Fruit fly (Drosophila melanogaster) whole organism, embryonic: ENCODE measurements around the gene CG7907.

ENCODE experiments used
- Atf6 ChIP-seq: fragments of 200-800 bp; sonication (Bioruptor generic); IDR thresholded peaks from 2 replicates; pipeline ENCODE4 v1.3.6; 2022; ENCODE audit warnings: missing biosample characterization, missing genetic modification characterization
- CG10267 ChIP-seq: fragments of 200-800 bp; sonication (Bioruptor generic); optimal IDR thresholded peaks from 2 replicates; lab custom pipeline; 2018; ENCODE audit warnings: missing biosample characterization, mild to moderate bottlenecking, missing genetic modification characterization, moderate library complexity
- CG11456 ChIP-seq: fragments of 200-800 bp; sonication (Bioruptor generic); IDR thresholded peaks from 3 replicates; pipeline ENCODE4 v1.3.6; 2022; ENCODE audit warnings: missing biosample characterization, missing genetic modification characterization
- CG13775 ChIP-seq: fragments of 200-800 bp; sonication (Bioruptor generic); optimal IDR thresholded peaks from 3 replicates; lab custom pipeline; 2017; ENCODE audit warnings: missing biosample characterization, mild to moderate bottlenecking, missing genetic modification characterization
- CG14965 ChIP-seq: fragments of 200-800 bp; sonication (Bioruptor generic); optimal IDR thresholded peaks from 2 replicates; lab custom pipeline; 2016; ENCODE audit warnings: missing biosample characterization, missing genetic modification characterization, borderline replicate concordance
- CG15601 ChIP-seq: fragments of 200-800 bp; sonication (Bioruptor generic); optimal IDR thresholded peaks from 3 replicates; lab custom pipeline; 2019; ENCODE audit warnings: missing biosample characterization, mild to moderate bottlenecking, missing genetic modification characterization, moderate library complexity
- CG17568 ChIP-seq: fragments of 200-800 bp; sonication (Bioruptor generic); optimal IDR thresholded peaks from 2 replicates; lab custom pipeline; 2018; ENCODE audit warnings: missing biosample characterization, mild to moderate bottlenecking, missing genetic modification characterization, moderate library complexity
- CG18262 ChIP-seq: fragments of 200-800 bp; optimal IDR thresholded peaks from 3 replicates; lab custom pipeline; 2019; ENCODE audit warnings: missing biosample characterization, mild to moderate bottlenecking, missing genetic modification characterization, moderate library complexity
- CG18599 ChIP-seq: fragments of 200-800 bp; sonication (Bioruptor generic); optimal IDR thresholded peaks from 3 replicates; lab custom pipeline; 2017; ENCODE audit warnings: missing biosample characterization, missing genetic modification characterization, mild to moderate bottlenecking, moderate library complexity, missing genetic modification reagents
- CG2199 ChIP-seq: fragments of 200-800 bp; sonication (Bioruptor generic); IDR thresholded peaks from 3 replicates; pipeline ENCODE4 v1.3.6; 2022; ENCODE audit warnings: missing biosample characterization, missing genetic modification characterization
- CG30431 ChIP-seq: fragments of 200-800 bp; sonication (Bioruptor generic); optimal IDR thresholded peaks from 2 replicates; lab custom pipeline; 2017; ENCODE audit warnings: missing biosample characterization, missing genetic modification characterization
- CG31224 ChIP-seq: fragments of 200-800 bp; sonication (Bioruptor generic); IDR thresholded peaks from 2 replicates; pipeline ENCODE4 v1.3.6; 2022; ENCODE audit warnings: missing biosample characterization, missing genetic modification characterization
- CG31441 ChIP-seq: fragments of 200-800 bp; sonication (Bioruptor generic); IDR thresholded peaks from 2 replicates; pipeline ENCODE4 v1.3.6; 2022; ENCODE audit warnings: missing biosample characterization, missing genetic modification characterization
- CG3995 ChIP-seq: fragments of 200-800 bp; sonication (Bioruptor generic); optimal IDR thresholded peaks from 3 replicates; lab custom pipeline; 2016; ENCODE audit warnings: missing biosample characterization, missing genetic modification characterization
- CG5180 ChIP-seq: fragments of 200-800 bp; sonication (Bioruptor generic); optimal IDR thresholded peaks from 3 replicates; lab custom pipeline; 2017; ENCODE audit warnings: missing biosample characterization, missing genetic modification characterization, mild to moderate bottlenecking, moderate library complexity, missing genetic modification reagents
- CG6791 ChIP-seq: fragments of 200-800 bp; sonication (Bioruptor generic); IDR thresholded peaks from 3 replicates; pipeline ENCODE4 v1.3.6; 2022; ENCODE audit warnings: missing biosample characterization, missing genetic modification characterization; ENCODE audit not compliant: partially characterized antibody
- CG7271 ChIP-seq: fragments of 200-800 bp; sonication (Bioruptor generic); optimal IDR thresholded peaks from 2 replicates; lab custom pipeline; 2018; ENCODE audit warnings: missing biosample characterization, mild to moderate bottlenecking, missing genetic modification characterization, moderate library complexity
- CG7963 ChIP-seq: fragments of 200-800 bp; sonication (Bioruptor generic); IDR thresholded peaks from 3 replicates; pipeline ENCODE4 v1.3.6; 2022; ENCODE audit warnings: missing biosample characterization, missing genetic modification characterization; ENCODE audit not compliant: partially characterized antibody
- Deaf1 ChIP-seq: fragments of 200-800 bp; optimal IDR thresholded peaks from 3 replicates; lab custom pipeline; 2019; ENCODE audit warnings: missing biosample characterization, mild to moderate bottlenecking, missing genetic modification characterization, moderate library complexity
- Elba2 ChIP-seq: fragments of 200-800 bp; sonication (Bioruptor generic); optimal IDR thresholded peaks from 3 replicates; lab custom pipeline; 2016; ENCODE audit warnings: missing biosample characterization, missing genetic modification characterization
- Lim3 ChIP-seq: fragments of 200-800 bp; sonication (Bioruptor generic); IDR thresholded peaks from 2 replicates; pipeline ENCODE4 v1.3.6; 2022; ENCODE audit warnings: missing biosample characterization, missing genetic modification characterization
- Meics ChIP-seq: fragments of 200-800 bp; sonication (Bioruptor generic); optimal IDR thresholded peaks from 2 replicates; lab custom pipeline; 2017; ENCODE audit warnings: missing biosample characterization, mild to moderate bottlenecking, missing genetic modification characterization
- Poxn ChIP-seq: fragments of 200-800 bp; sonication (Bioruptor generic); IDR thresholded peaks from 2 replicates; pipeline ENCODE4 v1.3.6; 2022; ENCODE audit warnings: missing biosample characterization, missing genetic modification characterization
- Sin3A ChIP-seq: fragments of >200 bp; optimal IDR thresholded peaks from 2 replicates; lab custom pipeline; 2018
- Sox102F ChIP-seq: fragments of 200-800 bp; sonication (Bioruptor generic); optimal IDR thresholded peaks from 2 replicates; lab custom pipeline; 2018; ENCODE audit warnings: missing biosample characterization, mild to moderate bottlenecking, missing genetic modification characterization, moderate library complexity
- Sry-δ ChIP-seq: fragments of 200-800 bp; sonication (Bioruptor generic); optimal IDR thresholded peaks from 2 replicates; lab custom pipeline; 2016; ENCODE audit warnings: missing biosample characterization, missing genetic modification characterization
- Stat92E ChIP-seq, 3 experiments: fragments of >200 bp in 2 of 3; fragments of 200-800 bp in 1 of 3; sonication (Bioruptor generic) in 1 of 3; optimal IDR thresholded peaks; 2 replicates each; lab custom pipeline; 2017 to 2019; ENCODE audit warnings: missing biosample characterization in 3 of 3, missing genetic modification characterization in 3 of 3, mild to moderate bottlenecking in 1 of 3, moderate library complexity in 1 of 3
- Tbp ChIP-seq: fragments of >200 bp; optimal IDR thresholded peaks from 2 replicates; lab custom pipeline; 2018; ENCODE audit warnings: missing biosample characterization, missing genetic modification characterization
- ac ChIP-seq: fragments of 200-800 bp; sonication (Bioruptor generic); optimal IDR thresholded peaks from 3 replicates; lab custom pipeline; 2017; ENCODE audit warnings: missing biosample characterization, mild to moderate bottlenecking, missing genetic modification characterization
- amos ChIP-seq: fragments of 200-800 bp; sonication (Bioruptor generic); IDR thresholded peaks from 2 replicates; pipeline ENCODE4 v1.3.6; 2022; ENCODE audit warnings: missing biosample characterization, missing genetic modification characterization; ENCODE audit not compliant: partially characterized antibody
- br ChIP-seq: fragments of >200 bp; optimal IDR thresholded peaks from 2 replicates; lab custom pipeline; 2017
- cato ChIP-seq: fragments of 200-800 bp; sonication (Bioruptor generic); optimal IDR thresholded peaks from 2 replicates; lab custom pipeline; 2016; ENCODE audit warnings: missing biosample characterization, missing genetic modification characterization, borderline replicate concordance
- chinmo ChIP-seq: fragments of 200-800 bp; sonication (Bioruptor generic); IDR thresholded peaks from 4 replicates; pipeline ENCODE4 v1.3.6; 2022; ENCODE audit warnings: missing biosample characterization, missing genetic modification characterization; ENCODE audit not compliant: partially characterized antibody
- chm ChIP-seq: fragments of 200-800 bp; sonication (Bioruptor generic); IDR thresholded peaks from 2 replicates; pipeline ENCODE4 v1.3.6; 2022; ENCODE audit warnings: missing biosample characterization, missing genetic modification characterization
- crol ChIP-seq: fragments of 200-800 bp; sonication (Bioruptor generic); IDR thresholded peaks from 2 replicates; pipeline ENCODE4 v1.3.6; 2022; ENCODE audit warnings: missing biosample characterization, missing genetic modification characterization
- disco-r ChIP-seq: fragments of 200-800 bp; sonication (Bioruptor generic); optimal IDR thresholded peaks from 2 replicates; lab custom pipeline; 2016; ENCODE audit warnings: missing biosample characterization, missing genetic modification characterization
- dysf ChIP-seq: fragments of 200-800 bp; sonication (Bioruptor generic); IDR thresholded peaks from 3 replicates; pipeline ENCODE4 v1.3.6; 2022; ENCODE audit warnings: missing biosample characterization, missing genetic modification characterization
- esg ChIP-seq: fragments of 200-800 bp; sonication (Bioruptor generic); conservative IDR thresholded peaks from 2 replicates; pipeline ENCODE4 v1.3.6; 2022; ENCODE audit warnings: missing biosample characterization, missing genetic modification characterization
- fd64A ChIP-seq: fragments of 200-800 bp; sonication (Bioruptor generic); optimal IDR thresholded peaks from 3 replicates; lab custom pipeline; 2018; ENCODE audit warnings: missing biosample characterization, mild to moderate bottlenecking, missing genetic modification characterization
- gro ChIP-seq: fragments of 200-800 bp; sonication (Bioruptor generic); optimal IDR thresholded peaks from 2 replicates; lab custom pipeline; 2016; ENCODE audit warnings: missing biosample characterization, missing genetic modification characterization
- hbn ChIP-seq: fragments of 200-800 bp; sonication (Bioruptor generic); IDR thresholded peaks from 2 replicates; pipeline ENCODE4 v1.3.6; 2022; ENCODE audit warnings: missing biosample characterization, missing genetic modification characterization; ENCODE audit not compliant: partially characterized antibody
- maf-S ChIP-seq: fragments of 200-800 bp; sonication (Bioruptor generic); optimal IDR thresholded peaks from 2 replicates; lab custom pipeline; 2016; ENCODE audit warnings: missing biosample characterization, missing genetic modification characterization
- ranshi ChIP-seq: fragments of 200-800 bp; sonication (Bioruptor generic); IDR thresholded peaks from 2 replicates; pipeline ENCODE4 v1.3.6; 2022; ENCODE audit warnings: missing biosample characterization, missing genetic modification characterization
- row ChIP-seq: fragments of 200-800 bp; sonication (Bioruptor generic); IDR thresholded peaks from 3 replicates; pipeline ENCODE4 v1.3.6; 2022; ENCODE audit warnings: missing biosample characterization, missing genetic modification characterization
- schlank ChIP-seq: fragments of 200-800 bp; sonication (Bioruptor generic); optimal IDR thresholded peaks from 2 replicates; lab custom pipeline; 2018; ENCODE audit warnings: missing biosample characterization, mild to moderate bottlenecking, missing genetic modification characterization
- sima ChIP-seq: fragments of 200-800 bp; sonication (Bioruptor generic); optimal IDR thresholded peaks from 2 replicates; lab custom pipeline; 2016; ENCODE audit warnings: missing biosample characterization, missing genetic modification characterization
- unc-4 ChIP-seq: fragments of 200-800 bp; sonication (Bioruptor generic); IDR thresholded peaks from 2 replicates; pipeline ENCODE4 v1.3.6; 2022; ENCODE audit warnings: missing biosample characterization, missing genetic modification characterization; ENCODE audit not compliant: partially characterized antibody
- usp ChIP-seq: fragments of >200 bp; optimal IDR thresholded peaks from 2 replicates; lab custom pipeline; 2017; ENCODE audit warnings: missing biosample characterization, missing genetic modification characterization
- wek ChIP-seq: fragments of 200-800 bp; sonication (Bioruptor generic); optimal IDR thresholded peaks from 3 replicates; lab custom pipeline; 2018; ENCODE audit warnings: missing biosample characterization, mild to moderate bottlenecking, missing genetic modification characterization, moderate library complexity
- zen ChIP-seq: fragments of 200-800 bp; sonication (Bioruptor generic); optimal IDR thresholded peaks from 3 replicates; lab custom pipeline; 2018; ENCODE audit warnings: missing biosample characterization, mild to moderate bottlenecking, missing genetic modification characterization, moderate library complexity
- zfh2 ChIP-seq: fragments of 200-800 bp; sonication (Bioruptor generic); optimal IDR thresholded peaks from 2 replicates; lab custom pipeline; 2016; ENCODE audit warnings: missing biosample characterization, missing genetic modification characterization

Gene CG7907

DNA sequence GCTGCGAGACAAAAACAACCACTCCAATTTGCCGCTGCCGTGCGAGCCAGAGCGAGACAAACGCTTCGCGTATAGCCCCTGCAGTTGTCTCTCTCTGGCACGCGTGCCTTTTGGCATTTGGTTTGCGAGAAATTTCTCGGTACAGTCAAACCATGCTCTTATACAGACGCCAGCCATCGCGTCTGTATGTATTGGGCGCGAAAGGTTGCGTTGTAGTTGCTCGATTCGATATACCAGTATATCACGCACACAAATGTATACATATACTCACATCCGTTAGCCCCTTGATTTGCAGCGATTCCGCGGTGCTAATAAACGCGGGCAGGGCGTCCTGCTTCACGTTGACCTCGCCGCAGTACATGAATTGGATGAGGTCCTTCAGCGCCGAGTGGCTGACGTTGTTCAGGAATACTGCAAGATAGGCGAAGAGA, 27.2 kb upstream of the CG7907 start (continued):
- TF ChIP-seq Sry-δ (GFP tag; lab: Kevin White, UChicago) = no peak
- peak; percentile 52; the same call in 1 of the 2 replicates for TF ChIP-seq hbn (GFP tag; lab: Robert Waterston, UW)
- TF ChIP-seq schlank = no peak
- peak; percentile 34; the same call in 1 of the 2 replicates for TF ChIP-seq Atf6 (GFP tag; lab: Robert Waterston, UW)
- no peak for TF ChIP-seq CG7271 (tag; lab: Kevin White, UChicago)
- no peak for TF ChIP-seq CG31441 (GFP tag; lab: Robert Waterston, UW)
- peak; percentile 96 for TF ChIP-seq CG2199 (GFP tag; lab: Robert Waterston, UW)
- no peak for TF ChIP-seq disco-r (GFP tag; lab: Kevin White, UChicago)
- no peak for TF ChIP-seq sima (GFP tag; lab: Kevin White, UChicago)
- no peak for TF ChIP-seq Lim3 (GFP tag; lab: Robert Waterston, UW)
- no peak for TF ChIP-seq CG30431 (GFP tag; lab: Kevin White, UChicago)
- TF ChIP-seq CG13775 (GFP tag; lab: Kevin White, UChicago) = no peak
- no peak for TF ChIP-seq crol (GFP tag; lab: Robert Waterston, UW)
- TF ChIP-seq CG18599 (GFP tag; lab: Kevin White, UChicago) = no peak
- no peak for TF ChIP-seq CG15601 (tag; lab: Kevin White, UChicago)
- TF ChIP-seq amos = peak; percentile 53; the same call in 1 of the 2 replicates
- peak; percentile 93 for TF ChIP-seq chinmo (GFP tag; lab: Robert Waterston, UW)
- TF ChIP-seq fd64A (GFP tag; lab: Kevin White, UChicago) = no peak
- TF ChIP-seq CG5180 (GFP tag; lab: Kevin White, UChicago) = peak; percentile 87
- TF ChIP-seq Poxn (GFP tag; lab: Robert Waterston, UW) = no peak
- no peak for TF ChIP-seq chm (GFP tag; lab: Robert Waterston, UW)
- no peak for TF ChIP-seq CG14965 (GFP tag; lab: Kevin White, UChicago)
- TF ChIP-seq zfh2 (GFP tag; lab: Kevin White, UChicago) = no peak
- no peak for TF ChIP-seq Deaf1 (tag; lab: Kevin White, UChicago)
- peak; percentile 25 for TF ChIP-seq CG10267 (tag; lab: Kevin White, UChicago)
- no peak for TF ChIP-seq Sox102F
- peak in 1 of 3 experiments; percentile 83 for TF ChIP-seq Stat92E (GFP tag; optimal IDR thresholded peaks at IDR 0.05; lab: Kevin White, UChicago)
- TF ChIP-seq CG17568 (GFP tag; lab: Kevin White, UChicago) = peak; percentile 20
- TF ChIP-seq gro (GFP tag; lab: Kevin White, UChicago) = peak; percentile 46
- TF ChIP-seq CG7963 (GFP tag; lab: Robert Waterston, UW) = no peak
- TF ChIP-seq maf-S (GFP tag; lab: Kevin White, UChicago) = no peak
- no peak for TF ChIP-seq dysf (GFP tag; lab: Robert Waterston, UW)
- TF ChIP-seq unc-4 = no peak; the same call in none of the 2 replicates
- no peak for TF ChIP-seq Tbp
- no peak for TF ChIP-seq CG3995 (GFP tag; lab: Kevin White, UChicago)
- no peak for TF ChIP-seq cato
- no peak for TF ChIP-seq Sin3A (lab: Kevin White, UChicago)
- TF ChIP-seq CG18262 (tag; lab: Kevin White, UChicago) = no peak
- TF ChIP-seq CG6791 (GFP tag; lab: Robert Waterston, UW) = peak; percentile 66; the same call in 2 of the 3 replicates
- TF ChIP-seq Elba2 (GFP tag; lab: Kevin White, UChicago) = no peak
- peak; percentile 59 for TF ChIP-seq wek (GFP tag; lab: Kevin White, UChicago)
- TF ChIP-seq ac (GFP tag; lab: Kevin White, UChicago) = no peak
- TF ChIP-seq usp = no peak
- TF ChIP-seq esg (GFP tag; lab: Robert Waterston, UW) = no peak
- TF ChIP-seq br (lab: Kevin White, UChicago) = no peak
- TF ChIP-seq CG31224 = no peak
- TF ChIP-seq Meics (GFP tag; lab: Kevin White, UChicago) = no peak
- no peak for TF ChIP-seq ranshi (GFP tag; lab: Robert Waterston, UW)
- no peak; the same call in 2 of the 3 replicates for TF ChIP-seq row (GFP tag; lab: Robert Waterston, UW)
- TF ChIP-seq zen (tag; lab: Kevin White, UChicago) = no peak
- TF ChIP-seq CG11456 (GFP tag; lab: Robert Waterston, UW) = no peak
